Worm (Caenorhabditis elegans) whole organism, L4/young adult: Measurements from ENCODE around the gene R06F6.8.

Experiments
- W03F9.2 ChIP-seq: fragments of 150-350 bp; optimal IDR thresholded peaks from 2 replicates; lab custom pipeline; 2014; ENCODE audit warnings: missing biosample characterization, missing genetic modification characterization
- dao-5 ChIP-seq: sonication (generic microtip); optimal IDR thresholded peaks from 2 replicates; lab custom pipeline; 2016; ENCODE audit warnings: missing genotype, missing genetic modification characterization, moderate library complexity, missing compliant biosample characterization

ce11 chrII:10847057-10847456, 27.3 kb upstream of the R06F6.8 start:
- TF ChIP-seq dao-5 (tag; lab: Kevin White, UChicago) (no peak), W03F9.2 (tag; lab: Kevin White, UChicago) (no peak)
